Fruit fly (Drosophila melanogaster) whole organism, pupa: ENCODE results near the gene CG46523.

ENCODE experiments used
- CG14655 ChIP-seq: fragments of 200-800 bp; sonication (Bioruptor generic); optimal IDR thresholded peaks from 3 replicates; lab custom pipeline; 2017; ENCODE audit warnings: mild to moderate bottlenecking, missing biosample characterization, missing genetic modification reagents, missing genetic modification characterization
- CG15710 ChIP-seq: fragments of 200-800 bp; sonication (Bioruptor generic); optimal IDR thresholded peaks from 2 replicates; lab custom pipeline; 2018; ENCODE audit warnings: missing biosample characterization, mild to moderate bottlenecking, missing genetic modification characterization, moderate library complexity
- CG17806 ChIP-seq: fragments of 200-800 bp; sonication (Bioruptor generic); optimal IDR thresholded peaks from 2 replicates; lab custom pipeline; 2018; ENCODE audit warnings: missing biosample characterization, mild to moderate bottlenecking, missing genetic modification characterization, moderate library complexity
- CG8301 ChIP-seq: fragments of 200-800 bp; sonication (Bioruptor generic); optimal IDR thresholded peaks from 2 replicates; lab custom pipeline; 2018; ENCODE audit warnings: missing biosample characterization, mild to moderate bottlenecking, missing genetic modification characterization
- D1 ChIP-seq: fragments of 200-800 bp; sonication (Bioruptor generic); optimal IDR thresholded peaks from 2 replicates; lab custom pipeline; 2018; ENCODE audit warnings: missing biosample characterization, mild to moderate bottlenecking, missing genetic modification characterization, moderate library complexity
- EcR ChIP-seq: fragments of 200-800 bp; sonication (Bioruptor generic); optimal IDR thresholded peaks from 3 replicates; lab custom pipeline; 2019; ENCODE audit warnings: missing biosample characterization, missing genetic modification characterization, mild to moderate bottlenecking, moderate library complexity, missing genetic modification reagents
- Pif1A ChIP-seq: fragments of 200-800 bp; sonication (Bioruptor generic); optimal IDR thresholded peaks from 3 replicates; lab custom pipeline; 2016; ENCODE audit warnings: missing biosample characterization, missing genetic modification characterization
- Pif1B ChIP-seq: fragments of 200-800 bp; sonication (Bioruptor generic); optimal IDR thresholded peaks from 3 replicates; lab custom pipeline; 2016; ENCODE audit warnings: missing biosample characterization, missing genetic modification characterization
- gl ChIP-seq: fragments of 200-800 bp; sonication (Bioruptor generic); optimal IDR thresholded peaks from 2 replicates; lab custom pipeline; 2018; ENCODE audit warnings: missing biosample characterization, mild to moderate bottlenecking, missing genetic modification characterization

dm6 chr3L:1887929-1888529 is 50.9 kb downstream of the CG46523 start:
- TF ChIP-seq CG14655 (GFP tag; lab: Kevin White, UChicago) (no peak), CG15710 (tag; lab: Kevin White, UChicago) (no peak), CG8301 (no peak), gl (tag; lab: Kevin White, UChicago) (no peak), D1 (tag; lab: Kevin White, UChicago) (no peak), EcR (GFP tag; lab: Kevin White, UChicago) (no peak), Pif1B (GFP tag; lab: Kevin White, UChicago) (no peak), Pif1A (GFP tag; lab: Kevin White, UChicago) (no peak), CG17806 (tag; lab: Kevin White, UChicago) (no peak)
